Worm (Caenorhabditis elegans) whole organism, L1 larva: ENCODE data around the gene trpp-5.

Source experiments
- ama-1 ChIP-seq: fragments of 150-350 bp; optimal IDR thresholded peaks from 2 replicates; lab custom pipeline; 2014
- egl-27 ChIP-seq, 2 experiments: fragments of 150-350 bp in 1 of 2; sonication (generic microtip); optimal IDR thresholded peaks; 3 replicates each; lab custom pipeline; 2017 to 2018; ENCODE audit warnings: missing biosample characterization in 2 of 2, missing genetic modification characterization in 2 of 2, missing genetic modification reagents in 2 of 2
- elt-3 ChIP-seq, 6 experiments: fragments of 150-350 bp in 1 of 6; sonication (generic microtip); optimal IDR thresholded peaks; 2 replicates each; lab custom pipeline; 2017 to 2018; ENCODE audit warnings: missing biosample characterization in 6 of 6, missing genetic modification characterization in 6 of 6, inconsistent platforms in 1 of 6
- irx-1 ChIP-seq: sonication (generic microtip); optimal IDR thresholded peaks from 2 replicates; lab custom pipeline; 2016; ENCODE audit warnings: missing genetic modification characterization, missing compliant biosample characterization
- lin-15B ChIP-seq: fragments of 150-350 bp; sonication (generic microtip); optimal IDR thresholded peaks from 3 replicates; lab custom pipeline; 2014; ENCODE audit warnings: missing biosample characterization, missing genetic modification characterization
- mdl-1 ChIP-seq, 2 experiments: fragments of 150-350 bp; optimal IDR thresholded peaks; 2 replicates each; lab custom pipeline; 2014 to 2017; ENCODE audit warnings: missing biosample characterization in 2 of 2, missing genetic modification characterization in 2 of 2, inconsistent platforms in 1 of 2
- pqm-1 ChIP-seq: sonication (generic microtip); optimal IDR thresholded peaks from 3 replicates; lab custom pipeline; 2017; ENCODE audit warnings: missing biosample characterization, missing genetic modification characterization
- swsn-7 ChIP-seq: sonication (generic microtip); optimal IDR thresholded peaks from 2 replicates; lab custom pipeline; 2016; ENCODE audit warnings: missing genetic modification characterization, missing compliant biosample characterization

ce11 chrII:12214562-12214961, 12.4 kb upstream of the trpp-5 start:
- TF ChIP-seq irx-1 (tag; lab: Kevin White, UChicago) (no peak), ama-1 (no peak), egl-27 (tag; optimal IDR thresholded peaks at IDR 0.05; lab: Kevin White, UChicago) (no peak), pqm-1 (tag; lab: Kevin White, UChicago) (no peak), mdl-1 (tag; optimal IDR thresholded peaks at IDR 0.05; lab: Kevin White, UChicago) (no peak), swsn-7 (tag; lab: Kevin White, UChicago) (no peak), lin-15B (tag; lab: Kevin White, UChicago) (no peak), elt-3 (tag; optimal IDR thresholded peaks at IDR 0.05; lab: Kevin White, UChicago) (no peak)
